Fruit fly (Drosophila melanogaster) whole organism, embryonic: ENCODE measurements around the gene sun.
A peak's percentile ranks its signal among the peaks of the same experiment; 100 is the strongest.

Experiments used
- CG10267 ChIP-seq: fragments of 200-800 bp; sonication (Bioruptor generic); optimal IDR thresholded peaks from 2 replicates; lab custom pipeline; 2018; ENCODE audit warnings: missing biosample characterization, mild to moderate bottlenecking, missing genetic modification characterization, moderate library complexity
- CG10366 ChIP-seq: fragments of 200-800 bp; sonication (Bioruptor generic); IDR thresholded peaks from 2 replicates; pipeline ENCODE4 v1.3.6; 2022; ENCODE audit warnings: missing biosample characterization, missing genetic modification characterization
- CG11093 ChIP-seq: fragments of 200-800 bp; sonication (Bioruptor generic); IDR thresholded peaks from 3 replicates; pipeline ENCODE4 v1.3.6; 2022; ENCODE audit warnings: missing biosample characterization, missing genetic modification characterization
- CG11504 ChIP-seq: fragments of 200-800 bp; sonication (Bioruptor generic); optimal IDR thresholded peaks from 3 replicates; lab custom pipeline; 2019; ENCODE audit warnings: missing biosample characterization, mild to moderate bottlenecking, missing genetic modification characterization, moderate library complexity
- CG11696 ChIP-seq: fragments of 200-800 bp; sonication (Bioruptor generic); IDR thresholded peaks from 2 replicates; pipeline ENCODE4 v1.3.6; 2022; ENCODE audit warnings: missing biosample characterization, missing genetic modification characterization
- CG13894 ChIP-seq: fragments of 200-800 bp; sonication (Bioruptor generic); optimal IDR thresholded peaks from 3 replicates; lab custom pipeline; 2018; ENCODE audit warnings: missing biosample characterization, mild to moderate bottlenecking, missing genetic modification characterization, moderate library complexity
- CG16813 ChIP-seq: fragments of 200-800 bp; sonication (Bioruptor generic); IDR thresholded peaks from 3 replicates; pipeline ENCODE4 v1.3.6; 2022; ENCODE audit warnings: missing biosample characterization, missing genetic modification characterization; ENCODE audit not compliant: partially characterized antibody
- CG17359 ChIP-seq: fragments of 200-800 bp; sonication (Bioruptor generic); optimal IDR thresholded peaks from 3 replicates; lab custom pipeline; 2018; ENCODE audit warnings: missing biosample characterization, mild to moderate bottlenecking, missing genetic modification characterization, moderate library complexity
- CG17829 ChIP-seq: fragments of 200-800 bp; optimal IDR thresholded peaks from 2 replicates; lab custom pipeline; 2019; ENCODE audit warnings: missing biosample characterization, mild to moderate bottlenecking, missing genetic modification characterization, moderate library complexity
- CG18011 ChIP-seq: fragments of 200-800 bp; sonication (Bioruptor generic); optimal IDR thresholded peaks from 2 replicates; lab custom pipeline; 2017; ENCODE audit warnings: missing biosample characterization, missing genetic modification characterization, mild to moderate bottlenecking, moderate library complexity, missing genotype
- CG34376 ChIP-seq: fragments of 200-800 bp; sonication (Bioruptor generic); optimal IDR thresholded peaks from 2 replicates; lab custom pipeline; 2018; ENCODE audit warnings: missing biosample characterization, mild to moderate bottlenecking, missing genetic modification characterization
- CG3838 ChIP-seq: fragments of 200-800 bp; sonication (Bioruptor generic); optimal IDR thresholded peaks from 3 replicates; lab custom pipeline; 2016; ENCODE audit warnings: missing biosample characterization, missing genetic modification characterization
- CG4854 ChIP-seq: fragments of 200-800 bp; sonication (Bioruptor generic); optimal IDR thresholded peaks from 2 replicates; lab custom pipeline; 2016; ENCODE audit warnings: missing biosample characterization, missing genetic modification characterization, inconsistent platforms
- CG6254 ChIP-seq: fragments of 200-800 bp; sonication (Bioruptor generic); optimal IDR thresholded peaks from 3 replicates; lab custom pipeline; 2017; ENCODE audit warnings: mild to moderate bottlenecking, missing biosample characterization, missing genetic modification reagents, missing genetic modification characterization
- CG7556 ChIP-seq: fragments of 200-800 bp; sonication (Bioruptor generic); optimal IDR thresholded peaks from 2 replicates; lab custom pipeline; 2017; ENCODE audit warnings: missing biosample characterization, mild to moderate bottlenecking, missing genetic modification characterization
- CG7745 ChIP-seq: fragments of 200-800 bp; sonication (Bioruptor generic); optimal IDR thresholded peaks from 2 replicates; lab custom pipeline; 2018; ENCODE audit warnings: missing biosample characterization, mild to moderate bottlenecking, missing genetic modification characterization, moderate library complexity
- CG7839 ChIP-seq: fragments of 200-800 bp; sonication (Bioruptor generic); optimal IDR thresholded peaks from 3 replicates; lab custom pipeline; 2018; ENCODE audit warnings: missing biosample characterization, mild to moderate bottlenecking, missing genetic modification characterization, moderate library complexity
- CG8359 ChIP-seq: fragments of 200-800 bp; sonication (Bioruptor generic); optimal IDR thresholded peaks from 2 replicates; lab custom pipeline; 2017; ENCODE audit warnings: missing biosample characterization, mild to moderate bottlenecking, missing genetic modification characterization, borderline replicate concordance
- CG8478 ChIP-seq: fragments of >200 bp; optimal IDR thresholded peaks from 2 replicates; lab custom pipeline; 2018
- CG9609 ChIP-seq: fragments of 200-800 bp; sonication (Bioruptor generic); optimal IDR thresholded peaks from 3 replicates; lab custom pipeline; 2016; ENCODE audit warnings: missing biosample characterization, missing genetic modification characterization
- CG9876 ChIP-seq: fragments of 200-800 bp; sonication (Bioruptor generic); optimal IDR thresholded peaks from 2 replicates; lab custom pipeline; 2016; ENCODE audit warnings: missing biosample characterization, missing genetic modification characterization
- CkIIα-i1 ChIP-seq: fragments of 200-800 bp; sonication (Bioruptor generic); IDR thresholded peaks from 2 replicates; pipeline ENCODE4 v1.3.6; 2022; ENCODE audit warnings: missing biosample characterization, missing genetic modification characterization
- Dek ChIP-seq: fragments of 200-800 bp; sonication (Bioruptor generic); optimal IDR thresholded peaks from 3 replicates; lab custom pipeline; 2019; ENCODE audit warnings: missing biosample characterization, mild to moderate bottlenecking, missing genetic modification characterization, moderate library complexity
- Ets97D ChIP-seq: fragments of 200-800 bp; sonication (Bioruptor generic); optimal IDR thresholded peaks from 3 replicates; lab custom pipeline; 2016; ENCODE audit warnings: missing biosample characterization, missing genetic modification characterization
- GATAe ChIP-seq: fragments of 200-800 bp; sonication (Bioruptor generic); conservative IDR thresholded peaks from 2 replicates; pipeline ENCODE4 v1.3.6; 2022; ENCODE audit warnings: missing biosample characterization, missing genetic modification characterization
- Lim3 ChIP-seq: fragments of 200-800 bp; sonication (Bioruptor generic); IDR thresholded peaks from 2 replicates; pipeline ENCODE4 v1.3.6; 2022; ENCODE audit warnings: missing biosample characterization, missing genetic modification characterization
- MBD-R2 ChIP-seq: fragments of 200-800 bp; sonication (Bioruptor generic); IDR thresholded peaks from 2 replicates; pipeline ENCODE4 v1.3.6; 2022; ENCODE audit warnings: missing biosample characterization, missing genetic modification characterization
- NC2β ChIP-seq: fragments of 200-800 bp; sonication (Bioruptor generic); optimal IDR thresholded peaks from 2 replicates; lab custom pipeline; 2016; ENCODE audit warnings: missing biosample characterization, missing genetic modification characterization
- NFAT ChIP-seq: fragments of 200-800 bp; sonication (Bioruptor generic); IDR thresholded peaks from 2 replicates; pipeline ENCODE4 v1.3.6; 2022; ENCODE audit warnings: missing biosample characterization, missing genetic modification characterization
- Rfx ChIP-seq: fragments of 200-800 bp; sonication (Bioruptor generic); IDR thresholded peaks from 2 replicates; pipeline ENCODE4 v1.3.6; 2022; ENCODE audit warnings: missing biosample characterization, missing genetic modification characterization
- Sin3A ChIP-seq: fragments of >200 bp; optimal IDR thresholded peaks from 2 replicates; lab custom pipeline; 2018
- Sox100B ChIP-seq: fragments of 200-800 bp; sonication (Bioruptor generic); optimal IDR thresholded peaks from 3 replicates; lab custom pipeline; 2018; ENCODE audit warnings: missing biosample characterization, mild to moderate bottlenecking, missing genetic modification characterization
- Spps ChIP-seq: fragments of 200-800 bp; sonication (Bioruptor generic); optimal IDR thresholded peaks from 2 replicates; lab custom pipeline; 2018; ENCODE audit warnings: missing biosample characterization, mild to moderate bottlenecking, missing genetic modification characterization
- Tbp ChIP-seq: fragments of >200 bp; optimal IDR thresholded peaks from 2 replicates; lab custom pipeline; 2018; ENCODE audit warnings: missing biosample characterization, missing genetic modification characterization
- al ChIP-seq: fragments of 200-800 bp; sonication (Bioruptor generic); IDR thresholded peaks from 2 replicates; pipeline ENCODE4 v1.3.6; 2022; ENCODE audit warnings: missing biosample characterization, missing genetic modification characterization
- ase ChIP-seq: fragments of 200-800 bp; sonication (Bioruptor generic); IDR thresholded peaks from 3 replicates; pipeline ENCODE4 v1.3.6; 2022; ENCODE audit warnings: missing biosample characterization, missing genetic modification characterization
- cato ChIP-seq: fragments of 200-800 bp; sonication (Bioruptor generic); optimal IDR thresholded peaks from 2 replicates; lab custom pipeline; 2016; ENCODE audit warnings: missing biosample characterization, missing genetic modification characterization, borderline replicate concordance
- caup ChIP-seq: fragments of 200-800 bp; sonication (Bioruptor generic); optimal IDR thresholded peaks from 3 replicates; lab custom pipeline; 2017; ENCODE audit warnings: missing biosample characterization, mild to moderate bottlenecking, missing genetic modification characterization, moderate library complexity; ENCODE audit not compliant: severe bottlenecking
- dimm ChIP-seq: fragments of 200-800 bp; sonication (Bioruptor generic); IDR thresholded peaks from 2 replicates; pipeline ENCODE4 v1.3.6; 2022; ENCODE audit warnings: missing biosample characterization, missing genetic modification characterization
- esg ChIP-seq: fragments of 200-800 bp; sonication (Bioruptor generic); conservative IDR thresholded peaks from 2 replicates; pipeline ENCODE4 v1.3.6; 2022; ENCODE audit warnings: missing biosample characterization, missing genetic modification characterization
- gfzf ChIP-seq: fragments of 200-800 bp; sonication (Bioruptor generic); optimal IDR thresholded peaks from 2 replicates; lab custom pipeline; 2016; ENCODE audit warnings: missing biosample characterization, mild to moderate bottlenecking, missing genetic modification characterization, moderate library complexity
- her ChIP-seq: fragments of 200-800 bp; sonication (Bioruptor generic); optimal IDR thresholded peaks from 2 replicates; lab custom pipeline; 2016; ENCODE audit warnings: missing biosample characterization, missing genetic modification characterization
- mam ChIP-seq: fragments of 200-800 bp; sonication (Bioruptor generic); optimal IDR thresholded peaks from 3 replicates; lab custom pipeline; 2016; ENCODE audit warnings: missing biosample characterization, missing genetic modification characterization
- nerfin-2 ChIP-seq: fragments of 200-800 bp; sonication (Bioruptor generic); IDR thresholded peaks from 2 replicates; pipeline ENCODE4 v1.3.6; 2022; ENCODE audit warnings: missing biosample characterization, missing genetic modification characterization; ENCODE audit not compliant: partially characterized antibody
- p53 ChIP-seq: fragments of 200-800 bp; sonication (Bioruptor generic); optimal IDR thresholded peaks from 2 replicates; lab custom pipeline; 2016; ENCODE audit warnings: missing biosample characterization, missing genetic modification characterization
- pfk ChIP-seq: fragments of 200-800 bp; sonication (Bioruptor generic); optimal IDR thresholded peaks from 2 replicates; lab custom pipeline; 2018; ENCODE audit warnings: missing biosample characterization, mild to moderate bottlenecking, missing genetic modification characterization, moderate library complexity
- shn ChIP-seq: fragments of 200-800 bp; sonication (Bioruptor generic); optimal IDR thresholded peaks from 3 replicates; lab custom pipeline; 2016; ENCODE audit warnings: missing biosample characterization, missing genetic modification characterization
- sr ChIP-seq: fragments of 200-800 bp; sonication (Bioruptor generic); IDR thresholded peaks from 3 replicates; pipeline ENCODE4 v1.3.6; 2022; ENCODE audit warnings: missing biosample characterization, missing genetic modification characterization
- stc ChIP-seq: fragments of 200-800 bp; sonication (Bioruptor generic); IDR thresholded peaks from 2 replicates; pipeline ENCODE4 v1.3.6; 2022; ENCODE audit warnings: missing biosample characterization, missing genetic modification characterization
- stwl ChIP-seq: fragments of 200-800 bp; sonication (Bioruptor generic); optimal IDR thresholded peaks from 3 replicates; lab custom pipeline; 2018; ENCODE audit warnings: missing biosample characterization, mild to moderate bottlenecking, missing genetic modification characterization, moderate library complexity
- wek ChIP-seq: fragments of 200-800 bp; sonication (Bioruptor generic); optimal IDR thresholded peaks from 3 replicates; lab custom pipeline; 2018; ENCODE audit warnings: missing biosample characterization, mild to moderate bottlenecking, missing genetic modification characterization, moderate library complexity
- wor ChIP-seq: fragments of 200-800 bp; sonication (Bioruptor generic); IDR thresholded peaks from 2 replicates; pipeline ENCODE4 v1.3.6; 2022; ENCODE audit warnings: missing biosample characterization, missing genetic modification characterization

The sun gene

dm6 chrX:15860479-15860878 lies 11.4 kb upstream of the sun start (continued):
- TF ChIP-seq CG9876 (GFP tag; lab: Kevin White, UChicago) (no peak), stc (GFP tag; lab: Robert Waterston, UW) (no peak), Spps (tag; lab: Kevin White, UChicago) (no peak), wek (GFP tag; lab: Kevin White, UChicago) (no peak), CG17359 (tag; lab: Kevin White, UChicago) (peak; percentile 91), esg (GFP tag; lab: Robert Waterston, UW) (no peak), NFAT (GFP tag; lab: Robert Waterston, UW) (no peak), CG7556 (no peak), gfzf (no peak), Rfx (GFP tag; lab: Robert Waterston, UW) (peak; percentile 44; the same call in 1 of the 2 replicates), MBD-R2 (GFP tag; lab: Robert Waterston, UW) (peak; percentile 41), ase (GFP tag; lab: Robert Waterston, UW) (no peak), dimm (GFP tag; lab: Robert Waterston, UW) (no peak), pfk (GFP tag; lab: Kevin White, UChicago) (no peak), Sin3A (lab: Kevin White, UChicago) (no peak), CG8359 (GFP tag; lab: Kevin White, UChicago) (no peak), CG7745 (no peak), nerfin-2 (GFP tag; lab: Robert Waterston, UW) (peak; percentile 41; the same call in 1 of the 2 replicates), Lim3 (GFP tag; lab: Robert Waterston, UW) (no peak), CG7839 (tag; lab: Kevin White, UChicago) (peak; percentile 27), stwl (tag; lab: Kevin White, UChicago) (no peak), CG8478 (lab: Kevin White, UChicago) (peak; percentile 96), CG4854 (GFP tag; lab: Kevin White, UChicago) (no peak), CG3838 (GFP tag; lab: Kevin White, UChicago) (no peak), al (GFP tag; lab: Robert Waterston, UW) (no peak), CG11696 (GFP tag; lab: Robert Waterston, UW) (no peak), mam (no peak), CG34376 (GFP tag; lab: Kevin White, UChicago) (peak; percentile 70), CG9609 (no peak), CG11093 (no peak), sr (no peak), wor (no peak), Sox100B (GFP tag; lab: Kevin White, UChicago) (no peak), p53 (GFP tag; lab: Kevin White, UChicago) (no peak), CG13894 (peak; percentile 36), CG17829 (tag; lab: Kevin White, UChicago) (no peak), GATAe (GFP tag; lab: Robert Waterston, UW) (peak; percentile 59), CG10366 (no peak), CG6254 (no peak), Ets97D (no peak), shn (no peak), CG18011 (no peak), CG11504 (no peak), her (GFP tag; lab: Kevin White, UChicago) (no peak), NC2β (GFP tag; lab: Kevin White, UChicago) (no peak), Dek (tag; lab: Kevin White, UChicago) (no peak), cato (no peak), CG16813 (GFP tag; lab: Robert Waterston, UW) (0 out of 3 replicates have a peak, but pooled peaks have one; percentile 14), caup (GFP tag; lab: Kevin White, UChicago) (no peak), CkIIα-i1 (GFP tag; lab: Robert Waterston, UW) (no peak), CG10267 (tag; lab: Kevin White, UChicago) (no peak), Tbp (GFP tag; lab: Kevin White, UChicago) (no peak)
